Fruit fly (Drosophila melanogaster): Measurements from ENCODE around the gene Drsl3.

The Drsl3 gene

dm6 chr3L:3329763-3330162, 15.0 kb downstream of the Drsl3 start, which contains the start of gene CG14961:
Gene CG14961, plus strand, starts transcription at chr3L:3330063.
- no peak for TF ChIP-seq sqz (GFP tag; optimal IDR thresholded peaks at IDR 0.05)

- TF ChIP-seq BtbVII (GFP tag; optimal IDR thresholded peaks at IDR 0.05) (no peak), Deaf1 (tag; optimal IDR thresholded peaks at IDR 0.05) (no peak), crol (GFP tag; IDR thresholded peaks at IDR 0.05) (no peak), CG14667 (GFP tag; IDR thresholded peaks at IDR 0.05) (no peak), Scr (GFP tag; IDR thresholded peaks at IDR 0.05; ENCODE audit: partially characterized antibody) (peak; percentile 49; the same call in 1 of the 2 replicates), zen2 (GFP tag; IDR thresholded peaks at IDR 0.05; ENCODE audit: partially characterized antibody) (no peak), CG31388 (GFP tag; optimal IDR thresholded peaks at IDR 0.05) (no peak), corto (GFP tag; optimal IDR thresholded peaks at IDR 0.05) (no peak), Hr3 (GFP tag; optimal IDR thresholded peaks at IDR 0.05) (no peak), CG42726 (GFP tag; IDR thresholded peaks at IDR 0.05; ENCODE audit: partially characterized antibody) (no peak), Xbp1 (GFP tag; optimal IDR thresholded peaks at IDR 0.05) (peak; percentile 10), Aef1 (GFP tag; IDR thresholded peaks at IDR 0.05) (no peak), ci (GFP tag; IDR thresholded peaks at IDR 0.05) (0 out of 3 replicates have a peak, but pooled peaks have one; percentile 5), bbx (GFP tag; IDR thresholded peaks at IDR 0.05; ENCODE audit: partially characterized antibody) (peak; percentile 48; the same call in 1 of the 2 replicates), gcm2 (GFP tag; optimal IDR thresholded peaks at IDR 0.05) (no peak), lola (GFP tag; optimal IDR thresholded peaks at IDR 0.05) (no peak), CG10209 (GFP tag; optimal IDR thresholded peaks at IDR 0.05) (no peak), Dip2 (GFP tag; IDR thresholded peaks at IDR 0.05) (no peak), mld (GFP tag; IDR thresholded peaks at IDR 0.05; ENCODE audit: partially characterized antibody) (0 out of 3 replicates have a peak, but pooled peaks have one; percentile 30), pum (GFP tag; optimal IDR thresholded peaks at IDR 0.05) (no peak), tup (GFP tag; optimal IDR thresholded peaks at IDR 0.05) (no peak), CG17912 (GFP tag; optimal IDR thresholded peaks at IDR 0.05) (no peak), chn (GFP tag; optimal IDR thresholded peaks at IDR 0.05) (no peak), nmo (GFP tag; optimal IDR thresholded peaks at IDR 0.05) (peak; percentile 4), phol (tag; optimal IDR thresholded peaks at IDR 0.05) (peak; percentile 24), sd (tag; optimal IDR thresholded peaks at IDR 0.05) (no peak), knrl (GFP tag; IDR thresholded peaks at IDR 0.05; ENCODE audit: partially characterized antibody) (peak; percentile 39; the same call in 2 of the 3 replicates), Nf-YA (GFP tag; IDR thresholded peaks at IDR 0.05) (no peak), rib (GFP tag; IDR thresholded peaks at IDR 0.05) (no peak), CG11398 (GFP tag; optimal IDR thresholded peaks at IDR 0.05) (no peak), CG16863 (GFP tag; optimal IDR thresholded peaks at IDR 0.05) (no peak), CG14710 (tag; optimal IDR thresholded peaks at IDR 0.05) (peak; percentile 37), CG12744 (GFP tag; optimal IDR thresholded peaks at IDR 0.05) (no peak), CG13123 (GFP tag; optimal IDR thresholded peaks at IDR 0.05) (no peak), CG17385 (GFP tag; optimal IDR thresholded peaks at IDR 0.05) (no peak), pfk (GFP tag; optimal IDR thresholded peaks at IDR 0.05) (no peak), Ets97D (GFP tag; optimal IDR thresholded peaks at IDR 0.05) (peak; percentile 39), CG32772 (GFP tag; IDR thresholded peaks at IDR 0.05) (no peak), psq (GFP tag; optimal IDR thresholded peaks at IDR 0.05) (no peak), chinmo (GFP tag; IDR thresholded peaks at IDR 0.05; ENCODE audit: partially characterized antibody) (no peak), CG8924 (tag; optimal IDR thresholded peaks at IDR 0.05) (peak; percentile 3), lab (GFP tag; optimal IDR thresholded peaks at IDR 0.05) (no peak), CG11504 (tag; optimal IDR thresholded peaks at IDR 0.05) (no peak), CG14965 (GFP tag; optimal IDR thresholded peaks at IDR 0.05; ENCODE audit: borderline replicate concordance) (no peak), CG1792 (GFP tag; optimal IDR thresholded peaks at IDR 0.05) (no peak), CG3065 (GFP tag; optimal IDR thresholded peaks at IDR 0.05) (no peak), bigmax (GFP tag; optimal IDR thresholded peaks at IDR 0.05) (no peak)
Observed at dm6 chr3L:3334784-3335183, 20.0 kb downstream of the Drsl3 start, which contains the start of gene CG14969. Gene CG14969, minus strand, starts transcription at chr3L:3334978.
